Worm (Caenorhabditis elegans) whole organism, L2 larva: ENCODE measurements around the gene zipt-7.1.

Experiments used
- F13H6.1 ChIP-seq: sonication (generic microtip); optimal IDR thresholded peaks from 2 replicates; lab custom pipeline; 2016; ENCODE audit warnings: missing genetic modification characterization, missing compliant biosample characterization
- snpc-4 ChIP-seq: fragments of 150-350 bp; optimal IDR thresholded peaks from 2 replicates; lab custom pipeline; 2014; ENCODE audit warnings: missing biosample characterization, missing genetic modification characterization
- unc-55 ChIP-seq: fragments of 150-350 bp; sonication (generic microtip); optimal IDR thresholded peaks from 3 replicates; lab custom pipeline; 2014; ENCODE audit warnings: missing biosample characterization, missing genetic modification reagents, missing genetic modification characterization
- zag-1 ChIP-seq: fragments of 150-350 bp; optimal IDR thresholded peaks from 2 replicates; lab custom pipeline; 2014; ENCODE audit warnings: missing biosample characterization, missing genetic modification characterization

- TF ChIP-seq zag-1 (tag; lab: Kevin White, UChicago), result no peak
- no peak for TF ChIP-seq unc-55
- no peak for TF ChIP-seq F13H6.1 (tag; lab: Kevin White, UChicago)
- TF ChIP-seq snpc-4 (tag; lab: Kevin White, UChicago), result no peak
Observed at ce11 chrIV:17278861-17279591, 8.9 kb downstream of the zipt-7.1 start, which contains the start of gene hsp-1.
